Fruit fly (Drosophila melanogaster): ENCODE data around the gene Art9.

Art9 gene

DNA sequence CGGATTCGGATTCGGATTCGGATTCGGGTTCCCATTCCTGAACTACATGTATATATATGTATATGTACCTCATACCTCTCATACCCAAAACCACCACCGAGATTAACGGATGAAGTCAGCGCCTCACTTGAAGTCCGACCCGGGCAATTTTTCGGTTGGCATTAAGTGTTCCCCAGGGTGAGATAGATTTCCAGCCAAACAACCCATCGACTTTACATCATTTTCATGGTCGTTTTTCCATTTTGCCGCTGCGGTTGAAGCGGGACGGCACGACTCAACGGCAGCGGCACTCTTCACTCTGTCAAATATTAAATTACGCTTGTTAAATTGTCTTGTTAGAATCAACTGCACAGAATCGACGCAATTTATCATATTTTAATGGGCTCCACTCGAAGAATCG, 13.0 kb downstream of the Art9 start:
- TF ChIP-seq pan (optimal IDR thresholded peaks at IDR 0.05) (no peak), usp (GFP tag; optimal IDR thresholded peaks at IDR 0.05) (no peak), CG8478 (optimal IDR thresholded peaks at IDR 0.05) (no peak), EcR (GFP tag; optimal IDR thresholded peaks at IDR 0.05) (no peak), psq (optimal IDR thresholded peaks at IDR 0.05) (no peak), Dll (optimal IDR thresholded peaks at IDR 0.05) (no peak)

DNA sequence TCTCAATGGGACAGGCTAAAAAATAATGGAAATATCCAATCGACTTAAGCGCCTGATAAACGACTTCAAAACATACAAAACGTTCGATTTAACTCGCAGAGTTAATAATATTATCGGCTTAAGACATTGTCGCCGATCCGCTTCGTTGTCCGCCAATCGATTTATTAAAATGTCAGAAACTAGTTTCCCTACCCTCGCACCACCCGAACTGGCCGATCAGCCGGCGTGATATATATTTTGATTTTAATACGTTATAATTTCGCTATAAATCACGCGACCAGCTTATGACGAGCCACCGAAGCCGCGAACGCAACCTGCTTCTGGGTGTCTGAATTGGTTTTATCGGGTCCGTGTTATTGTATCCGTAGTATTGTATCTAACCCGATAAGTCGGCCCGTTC, 15.7 kb downstream of the Art9 start:
- TF ChIP-seq psq (optimal IDR thresholded peaks at IDR 0.05) (no peak), EcR (GFP tag; optimal IDR thresholded peaks at IDR 0.05) (no peak), Dll (optimal IDR thresholded peaks at IDR 0.05) (no peak), pan (optimal IDR thresholded peaks at IDR 0.05) (no peak), usp (GFP tag; optimal IDR thresholded peaks at IDR 0.05) (no peak), CG8478 (optimal IDR thresholded peaks at IDR 0.05) (no peak)

DNA sequence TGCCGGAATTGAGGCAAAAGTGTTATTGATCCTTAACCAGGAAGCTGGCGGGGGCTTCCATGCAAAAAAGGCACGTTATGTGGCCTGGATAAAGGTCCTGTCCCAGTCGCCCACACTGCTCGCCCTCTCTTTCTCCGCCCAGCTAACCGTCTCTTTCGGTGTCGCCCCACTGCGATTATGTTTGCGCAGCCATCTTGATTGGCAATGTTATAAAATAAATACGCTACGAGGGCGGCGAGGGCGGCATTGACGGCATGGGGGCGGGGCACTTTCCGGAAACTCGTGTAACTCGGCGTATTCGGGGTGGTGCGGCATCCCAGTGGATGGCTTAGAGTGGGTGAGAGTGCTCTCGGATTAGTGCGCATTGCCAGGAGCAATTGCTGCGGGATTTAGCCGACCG, 19.6 kb downstream of the Art9 start:
- TF ChIP-seq psq (optimal IDR thresholded peaks at IDR 0.05) = no peak

DNA sequence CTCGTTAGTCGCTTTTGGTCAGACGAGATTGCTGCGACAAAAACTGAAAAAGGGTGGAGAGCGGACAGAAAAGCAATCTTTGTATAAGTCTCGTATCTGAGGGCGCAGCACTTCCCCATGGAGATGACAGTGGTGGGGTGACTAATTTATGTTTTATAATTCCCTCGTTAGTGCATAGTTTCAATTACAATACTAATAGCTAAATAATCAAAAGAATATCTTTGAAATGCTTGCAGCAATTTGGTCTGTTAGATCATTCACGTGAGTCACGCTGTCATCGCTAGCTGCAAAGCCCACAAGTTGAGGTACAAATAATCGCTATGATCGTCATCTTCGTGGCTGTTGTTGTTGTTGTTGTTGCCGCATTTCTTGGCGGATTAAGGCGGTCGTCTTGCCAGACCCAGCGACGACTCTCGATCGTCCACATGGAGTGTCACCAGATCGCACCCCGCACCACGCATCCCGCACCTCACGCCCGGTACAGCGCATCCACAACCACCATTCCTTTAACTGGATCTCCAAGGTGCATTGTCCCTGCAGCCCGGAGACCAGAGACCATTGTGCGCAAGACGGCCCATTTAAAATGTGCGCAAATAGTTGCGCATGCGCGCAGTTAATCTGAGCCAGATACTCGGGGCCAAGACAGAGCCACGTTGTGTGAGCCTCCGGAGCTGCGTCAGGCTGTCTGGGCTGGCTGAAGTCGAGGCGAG, 21.3 kb downstream of the Art9 start:
- TF ChIP-seq Dll (optimal IDR thresholded peaks at IDR 0.05) = no peak

DNA sequence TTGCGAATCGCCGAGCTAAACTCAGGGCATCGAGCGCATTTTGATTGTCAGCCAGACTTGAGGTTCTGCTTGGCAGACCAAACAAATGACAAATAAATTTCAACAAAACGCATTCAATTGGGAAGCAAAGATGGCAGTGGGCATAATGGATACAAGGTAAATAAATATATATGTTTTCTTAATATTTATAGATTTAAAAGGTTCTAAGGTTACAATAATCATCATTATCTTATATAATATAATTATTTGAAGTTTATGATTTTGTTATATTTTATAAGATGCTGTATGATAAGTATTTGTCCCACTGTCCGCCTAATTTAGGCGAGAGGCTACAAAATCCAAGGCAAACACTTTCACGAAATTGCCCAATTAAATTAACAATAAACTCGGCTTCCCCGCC, 25.2 kb downstream of the Art9 start:
- TF ChIP-seq EcR (GFP tag; optimal IDR thresholded peaks at IDR 0.05) (no peak), CG8478 (optimal IDR thresholded peaks at IDR 0.05) (no peak), Dll (optimal IDR thresholded peaks at IDR 0.05) (no peak), pan (optimal IDR thresholded peaks at IDR 0.05) (no peak), psq (optimal IDR thresholded peaks at IDR 0.05) (no peak)

DNA sequence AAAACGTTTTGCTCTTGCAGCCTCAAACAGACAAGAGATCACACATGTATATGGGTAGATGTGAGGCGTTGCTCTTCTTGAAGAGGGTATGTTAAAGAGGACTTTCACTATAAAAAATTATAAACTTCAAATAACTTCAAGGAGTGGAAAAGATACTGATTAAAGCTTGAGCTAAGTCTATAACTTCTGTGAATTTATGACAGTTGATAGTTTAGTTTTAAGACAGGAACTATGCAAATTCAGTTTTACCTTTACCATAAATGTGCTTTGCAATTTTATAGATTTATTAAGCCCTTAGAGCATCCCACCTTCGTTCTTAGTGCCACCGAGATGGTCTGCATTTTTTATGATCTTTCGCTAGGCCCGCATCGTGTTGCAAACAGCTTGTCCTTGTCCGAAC, 26.7 kb downstream of the Art9 start:
- TF ChIP-seq Dll (optimal IDR thresholded peaks at IDR 0.05) (no peak), pan (optimal IDR thresholded peaks at IDR 0.05) (no peak), usp (GFP tag; optimal IDR thresholded peaks at IDR 0.05) (no peak), psq (optimal IDR thresholded peaks at IDR 0.05) (no peak), EcR (GFP tag; optimal IDR thresholded peaks at IDR 0.05) (no peak), CG8478 (optimal IDR thresholded peaks at IDR 0.05) (no peak)

DNA sequence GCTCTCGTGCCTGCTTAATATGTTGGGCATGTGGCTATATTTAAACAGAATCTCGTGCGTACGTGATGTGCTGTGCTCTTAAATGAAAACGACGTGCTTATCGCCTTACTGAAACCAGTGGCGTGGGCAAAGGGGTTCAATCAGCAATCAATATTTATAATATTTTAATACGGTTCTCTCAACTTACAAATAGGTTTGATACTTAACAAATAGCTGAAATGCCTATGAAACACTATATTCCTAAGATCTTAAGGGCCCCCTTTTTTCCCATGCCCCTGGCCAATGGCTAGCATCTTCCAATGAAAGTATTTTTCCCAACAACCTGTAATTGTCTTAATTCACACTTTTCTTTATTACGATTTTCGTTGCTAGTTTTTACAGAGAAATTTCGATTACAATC, 27.6 kb downstream of the Art9 start:
- no peak for TF ChIP-seq psq (optimal IDR thresholded peaks at IDR 0.05)
- TF ChIP-seq CG8478 (optimal IDR thresholded peaks at IDR 0.05) = no peak
- no peak for TF ChIP-seq usp (GFP tag; optimal IDR thresholded peaks at IDR 0.05)
- no peak for TF ChIP-seq EcR (GFP tag; optimal IDR thresholded peaks at IDR 0.05)
- no peak for TF ChIP-seq pan (optimal IDR thresholded peaks at IDR 0.05)
- no peak for TF ChIP-seq Dll (optimal IDR thresholded peaks at IDR 0.05)

DNA sequence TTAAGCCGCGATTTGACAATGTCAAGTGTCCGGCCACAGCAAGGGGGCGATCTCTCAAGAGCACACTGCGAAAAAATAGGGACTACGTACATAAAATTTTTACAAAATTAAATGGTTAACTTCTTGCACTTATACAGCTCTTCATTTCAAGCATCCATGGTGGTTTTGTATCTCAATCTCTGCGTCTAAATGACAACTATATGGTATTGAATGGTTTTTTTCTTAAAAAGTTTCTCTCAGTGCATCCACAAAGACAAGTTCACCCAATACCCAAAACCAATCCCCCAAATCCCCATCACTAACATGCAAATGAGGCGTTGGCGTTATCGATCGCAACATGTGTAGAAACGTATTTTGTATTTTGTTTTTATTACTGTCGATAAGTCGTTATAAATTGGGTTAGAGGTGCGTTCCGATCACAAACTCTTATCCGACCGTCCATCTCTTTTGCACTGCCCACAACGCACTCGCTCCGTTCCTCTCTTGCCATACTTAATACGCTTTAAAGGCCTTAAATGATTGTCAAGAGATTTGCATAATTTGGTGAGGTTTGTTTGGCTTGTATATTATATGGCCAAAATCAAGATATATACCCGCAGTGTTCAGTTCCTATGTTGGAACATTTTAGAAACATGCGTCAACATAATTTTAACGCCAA, 28.4 kb downstream of the Art9 start:
- TF ChIP-seq Dll (optimal IDR thresholded peaks at IDR 0.05) (no peak), pan (optimal IDR thresholded peaks at IDR 0.05) (no peak), CG8478 (optimal IDR thresholded peaks at IDR 0.05) (no peak), psq (optimal IDR thresholded peaks at IDR 0.05) (no peak), EcR (GFP tag; optimal IDR thresholded peaks at IDR 0.05) (no peak), usp (GFP tag; optimal IDR thresholded peaks at IDR 0.05) (no peak)

DNA sequence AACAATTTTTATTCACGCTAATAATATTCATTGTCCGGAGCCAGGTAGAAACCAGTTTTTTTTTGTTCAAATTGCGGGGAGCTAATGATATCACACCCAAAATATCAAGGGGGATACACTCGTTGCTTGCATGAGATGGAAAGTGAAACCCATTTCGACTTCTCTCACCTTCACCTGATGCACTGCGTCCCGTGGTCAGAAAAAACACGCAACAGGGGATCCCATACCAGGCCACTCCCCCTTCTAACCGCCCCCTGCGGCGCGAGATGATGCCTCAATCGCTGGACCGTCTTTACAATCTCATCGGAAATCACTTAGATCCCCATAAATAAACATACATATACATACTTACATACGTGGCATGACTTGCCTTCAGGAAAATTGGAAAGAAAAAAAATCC, 29.7 kb downstream of the Art9 start:
- TF ChIP-seq usp (GFP tag; optimal IDR thresholded peaks at IDR 0.05) (no peak), pan (optimal IDR thresholded peaks at IDR 0.05) (no peak), psq (optimal IDR thresholded peaks at IDR 0.05) (no peak), Dll (optimal IDR thresholded peaks at IDR 0.05) (no peak), CG8478 (optimal IDR thresholded peaks at IDR 0.05) (no peak), EcR (GFP tag; optimal IDR thresholded peaks at IDR 0.05) (no peak)

DNA sequence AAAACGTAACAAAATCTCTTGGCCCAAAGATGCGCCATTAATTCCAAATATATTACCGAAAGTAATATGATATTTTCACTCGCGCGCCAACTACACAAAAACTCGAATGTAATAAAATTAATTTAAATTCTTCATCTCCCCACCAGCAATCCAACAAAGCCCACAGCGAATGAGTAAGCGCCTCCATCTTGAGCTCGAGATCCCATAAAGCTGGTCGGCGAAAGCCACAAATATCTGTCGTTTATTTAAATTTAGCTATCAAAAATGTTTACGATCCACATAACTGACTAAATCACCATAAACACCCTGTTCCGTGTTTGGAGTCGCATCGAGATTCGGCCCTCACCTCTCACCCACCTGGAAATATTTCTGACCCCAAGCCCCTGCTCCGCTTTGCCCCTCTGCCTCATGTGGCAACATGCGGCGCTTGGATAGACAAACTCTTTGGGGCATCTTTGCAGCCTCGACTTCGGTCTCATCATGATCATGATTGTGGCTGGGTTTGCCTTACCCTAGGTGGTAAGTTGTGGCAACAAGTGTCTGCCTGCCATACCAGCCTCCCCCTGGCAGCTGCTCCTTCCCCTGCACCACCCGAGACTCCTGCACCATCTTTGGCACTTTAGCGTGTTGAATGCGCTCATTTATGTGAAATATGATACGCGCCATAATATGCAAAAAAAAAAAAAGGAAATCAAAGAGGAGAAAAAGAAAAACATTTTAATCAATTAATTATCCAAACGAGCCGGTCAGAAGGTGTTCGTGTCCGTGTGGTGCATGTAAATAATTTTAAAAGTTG, 31.1 kb downstream of the Art9 start:
- no peak for TF ChIP-seq psq (optimal IDR thresholded peaks at IDR 0.05)
- TF ChIP-seq usp (GFP tag; optimal IDR thresholded peaks at IDR 0.05) = no peak
- TF ChIP-seq pan (optimal IDR thresholded peaks at IDR 0.05) = no peak
- TF ChIP-seq Dll (optimal IDR thresholded peaks at IDR 0.05) = no peak
- TF ChIP-seq CG8478 (optimal IDR thresholded peaks at IDR 0.05) = no peak
- TF ChIP-seq EcR (GFP tag; optimal IDR thresholded peaks at IDR 0.05) = no peak

DNA sequence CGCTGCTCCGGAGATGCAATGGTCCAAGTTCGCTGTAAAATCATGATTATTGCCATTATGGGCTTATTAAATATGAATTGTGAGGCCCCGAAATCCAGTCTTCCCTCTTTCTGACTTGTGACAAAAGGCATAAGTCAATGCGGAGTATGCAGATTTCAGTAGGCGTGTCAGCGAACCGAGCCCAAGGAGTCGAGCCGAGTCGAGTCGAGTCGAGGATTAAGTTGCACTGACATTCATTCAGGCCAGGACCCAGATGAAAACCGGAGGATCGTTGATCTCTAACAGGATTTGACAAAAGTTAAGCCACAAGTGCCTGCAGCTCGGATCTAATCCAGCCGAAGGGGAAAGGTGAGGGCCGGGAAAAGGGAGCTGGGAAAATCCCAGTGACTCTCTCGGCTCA, 31.9 kb downstream of the Art9 start:
- no peak for TF ChIP-seq EcR (GFP tag; optimal IDR thresholded peaks at IDR 0.05)
- TF ChIP-seq pan (optimal IDR thresholded peaks at IDR 0.05) = no peak
- no peak for TF ChIP-seq psq (optimal IDR thresholded peaks at IDR 0.05)
- TF ChIP-seq Dll (optimal IDR thresholded peaks at IDR 0.05) = no peak
- no peak for TF ChIP-seq usp (GFP tag; optimal IDR thresholded peaks at IDR 0.05)
- TF ChIP-seq CG8478 (optimal IDR thresholded peaks at IDR 0.05) = no peak

DNA sequence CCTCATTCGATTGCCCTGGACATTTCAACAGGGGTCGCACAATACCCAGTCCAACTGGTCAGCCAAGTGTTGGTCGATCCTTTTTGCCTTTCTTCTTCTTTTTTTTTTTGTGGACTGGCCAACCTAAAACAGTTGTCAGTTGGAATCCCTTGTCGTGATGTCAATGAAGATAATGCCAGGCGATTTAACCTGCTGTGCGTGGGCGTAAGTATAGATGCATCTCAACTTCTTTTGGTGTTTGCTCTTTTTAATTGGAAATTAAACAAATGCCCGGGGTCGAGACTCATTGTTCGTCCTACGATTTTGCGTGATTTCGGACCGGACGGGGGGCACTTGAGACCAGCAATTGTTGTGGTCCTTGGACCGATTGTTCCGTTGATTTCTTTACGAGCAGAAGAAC, 33.4 kb downstream of the Art9 start:
- TF ChIP-seq CG8478 (optimal IDR thresholded peaks at IDR 0.05) = no peak

DNA sequence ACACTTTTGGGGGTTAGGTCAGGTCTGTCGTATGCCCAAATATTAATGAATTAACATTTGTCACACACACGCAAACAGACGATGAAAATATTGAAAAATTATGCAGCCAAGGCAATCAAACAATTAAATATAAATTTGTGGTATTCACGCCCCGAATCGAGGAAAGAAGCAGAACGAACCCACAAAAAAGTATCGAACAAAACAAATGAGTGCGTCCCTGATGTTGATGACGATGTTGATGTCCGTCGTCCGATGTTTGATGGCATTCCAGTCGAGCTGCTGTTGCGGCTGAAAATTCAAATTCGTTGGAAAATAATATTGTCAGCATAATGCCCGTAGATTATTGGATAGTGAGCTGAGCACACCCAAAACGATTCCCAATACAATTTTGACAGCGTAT, 34.2 kb downstream of the Art9 start:
- TF ChIP-seq EcR (GFP tag; optimal IDR thresholded peaks at IDR 0.05) = no peak

Data from whole organism.